Worm (Caenorhabditis elegans): Measurements from ENCODE around the gene lgc-41.

The lgc-41 gene

DNA sequence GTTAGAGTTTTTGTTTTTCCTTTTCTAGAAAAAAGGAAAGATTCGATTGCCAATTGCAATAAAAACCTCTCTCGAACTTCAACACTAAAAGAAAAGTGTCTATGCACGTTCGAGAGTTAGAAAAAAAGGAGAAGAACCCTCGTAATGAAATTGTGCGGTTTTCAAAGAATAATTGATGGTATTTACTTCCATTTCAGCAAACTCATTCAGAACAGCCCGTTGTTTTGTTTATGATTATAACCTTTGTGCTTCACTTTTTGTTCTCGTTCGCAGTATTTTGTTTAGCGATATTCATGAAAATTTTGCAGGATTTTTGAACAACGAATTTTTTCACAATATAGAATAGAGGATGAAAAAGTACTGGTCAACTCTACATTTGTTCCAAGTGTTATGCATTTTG lies at the start of gene lgc-41:
TSS of gene lgc-41 (plus strand) at position 301 of the 400 bp plus-strand sequence.
- TF ChIP-seq unc-39 (tag; optimal IDR thresholded peaks at IDR 0.05), result no peak
- TF ChIP-seq nfya-1 (tag; optimal IDR thresholded peaks at IDR 0.05; ENCODE audit: insufficient read depth), result no peak
- TF ChIP-seq ceh-16 (tag; optimal IDR thresholded peaks at IDR 0.05), result no peak
- no peak for TF ChIP-seq egl-5 (tag; optimal IDR thresholded peaks at IDR 0.05)
- no peak for TF ChIP-seq ztf-11 (tag; optimal IDR thresholded peaks at IDR 0.05)
- TF ChIP-seq egl-27 (tag; optimal IDR thresholded peaks at IDR 0.05), result no peak
- TF ChIP-seq skn-1 (tag; optimal IDR thresholded peaks at IDR 0.05), result no peak
- TF ChIP-seq ceh-82 (tag; optimal IDR thresholded peaks at IDR 0.05), result no peak
- no peak for TF ChIP-seq nhr-25 (tag; optimal IDR thresholded peaks at IDR 0.05)
- no peak for TF ChIP-seq nhr-12 (tag; optimal IDR thresholded peaks at IDR 0.05)
- TF ChIP-seq nhr-237 (tag; optimal IDR thresholded peaks at IDR 0.05), result no peak
- TF ChIP-seq ztf-4 (tag; optimal IDR thresholded peaks at IDR 0.05), result no peak
- TF ChIP-seq unc-62 (GFP tag; optimal IDR thresholded peaks at IDR 0.05), result no peak
- TF ChIP-seq hmg-11 (tag; optimal IDR thresholded peaks at IDR 0.05), result no peak
- TF ChIP-seq sea-2 (GFP tag; optimal IDR thresholded peaks at IDR 0.05), result no peak
- no peak for TF ChIP-seq fkh-10 (GFP tag; optimal IDR thresholded peaks at IDR 0.05)

DNA sequence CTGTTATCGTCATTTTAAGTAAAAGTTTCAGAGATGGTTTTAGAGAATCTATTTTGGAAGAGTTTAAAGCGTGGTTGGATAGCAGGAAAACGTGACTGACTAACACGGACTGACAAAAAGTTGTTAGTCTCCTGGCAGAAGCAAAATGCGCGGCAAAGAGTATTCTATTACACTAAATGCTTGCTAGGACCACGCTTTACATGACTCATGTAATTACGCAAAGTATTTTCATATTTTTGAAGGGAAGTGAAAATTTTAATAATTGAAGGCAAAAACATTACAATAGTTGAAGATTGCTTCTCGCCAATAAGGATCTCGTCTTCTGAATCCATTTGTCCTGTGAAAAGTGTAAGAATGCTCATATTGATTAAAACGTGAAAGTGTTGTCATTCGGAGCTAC lies 47.9 kb upstream of the lgc-41 start, which contains the start of gene gur-3:
TSS of gene gur-3 (minus strand) at position 101 of the 400 bp plus-strand sequence.
- no peak for TF ChIP-seq nhr-77 (tag; optimal IDR thresholded peaks at IDR 0.05)
- TF ChIP-seq lin-15B (tag; optimal IDR thresholded peaks at IDR 0.05), result no peak
- TF ChIP-seq daf-12 (tag; optimal IDR thresholded peaks at IDR 0.05), result no peak
- TF ChIP-seq pha-4 (tag; optimal IDR thresholded peaks at IDR 0.05), result no peak
- TF ChIP-seq nhr-11 (tag; optimal IDR thresholded peaks at IDR 0.05), result no peak
- no peak for TF ChIP-seq elt-2 (tag; optimal IDR thresholded peaks at IDR 0.05)
- TF ChIP-seq elt-3 (tag; optimal IDR thresholded peaks at IDR 0.05), result no peak
- TF ChIP-seq nhr-12 (tag; optimal IDR thresholded peaks at IDR 0.05), result no peak
- TF ChIP-seq ceh-82 (tag; optimal IDR thresholded peaks at IDR 0.05), result no peak
- no peak for TF ChIP-seq nhr-25 (tag; optimal IDR thresholded peaks at IDR 0.05)

DNA sequence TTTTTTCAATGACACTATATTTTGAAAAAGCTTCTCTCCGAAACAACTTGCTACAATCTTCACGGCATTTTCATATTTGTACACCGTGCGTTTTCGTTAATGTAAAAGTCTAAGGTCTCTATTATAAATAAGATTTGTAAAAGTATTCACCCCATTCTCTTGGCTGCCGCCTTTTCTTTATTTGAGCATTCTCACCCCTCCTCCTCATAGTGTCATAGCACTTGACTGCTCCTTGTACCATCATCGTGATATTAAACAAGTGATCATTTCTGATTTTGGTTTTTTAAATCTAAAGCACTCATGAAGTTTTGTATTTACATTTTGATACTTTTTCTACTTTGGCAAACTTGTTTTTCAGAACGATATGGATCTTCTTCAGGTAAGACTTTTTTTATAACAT lies 47.2 kb upstream of the lgc-41 start, which contains the start of gene ZC504.1:
TSS of gene ZC504.1 (plus strand) at position 301 of the 400 bp plus-strand sequence.
- no peak for TF ChIP-seq fkh-2 (tag; optimal IDR thresholded peaks at IDR 0.05)
- no peak for TF ChIP-seq fkh-10 (GFP tag; optimal IDR thresholded peaks at IDR 0.05)
- TF ChIP-seq ztf-4 (tag; optimal IDR thresholded peaks at IDR 0.05), result no peak
- no peak for TF ChIP-seq egl-5 (tag; optimal IDR thresholded peaks at IDR 0.05)

DNA sequence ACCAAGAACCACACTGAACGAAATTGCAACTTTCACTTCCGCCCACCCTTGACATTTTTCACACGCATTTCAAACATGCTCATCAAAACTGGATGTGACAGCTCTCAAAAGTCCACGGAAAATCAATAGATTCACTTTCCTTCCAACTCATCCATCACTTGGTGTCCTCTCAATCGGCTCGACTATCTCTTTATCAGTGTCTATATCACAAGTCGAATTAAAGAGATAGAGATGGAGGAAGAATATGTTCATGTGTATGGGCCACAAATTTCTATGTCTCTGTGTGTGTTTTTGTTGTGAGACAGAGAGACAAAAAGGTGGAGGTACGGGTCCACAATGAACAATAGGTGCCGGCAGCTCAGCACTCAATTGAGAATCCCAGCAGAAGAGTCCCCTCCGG lies 43.5 kb upstream of the lgc-41 start:
- TF ChIP-seq lin-15B (tag; optimal IDR thresholded peaks at IDR 0.05) (no peak), R02D3.7 (tag; optimal IDR thresholded peaks at IDR 0.05) (no peak), nhr-25 (tag; optimal IDR thresholded peaks at IDR 0.05) (no peak), aly-2 (tag; optimal IDR thresholded peaks at IDR 0.05) (no peak), egl-27 (tag; optimal IDR thresholded peaks at IDR 0.05) (no peak), nhr-77 (tag; optimal IDR thresholded peaks at IDR 0.05) (no peak)

DNA sequence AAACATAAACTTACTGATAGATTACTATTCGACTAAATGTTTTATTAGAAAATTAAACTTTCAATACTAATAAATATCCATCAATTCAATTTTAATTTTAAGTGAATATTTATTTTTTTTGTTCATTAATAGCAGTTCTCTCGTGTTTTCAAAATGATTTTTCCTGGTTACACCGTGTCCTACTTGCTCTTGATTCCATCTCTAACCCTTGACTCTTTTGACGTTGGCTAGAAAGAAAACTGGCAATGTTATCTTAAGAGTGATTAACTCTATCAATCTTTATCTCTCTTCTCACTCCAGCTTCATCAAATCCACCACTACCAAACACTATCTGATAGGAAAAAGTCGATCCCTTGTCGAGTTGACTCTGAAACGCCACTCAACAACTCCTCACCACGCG lies 41.6 kb upstream of the lgc-41 start, which contains the start of gene acr-8:
TSS of gene acr-8 (plus strand) at position 301 of the 400 bp plus-strand sequence.
- TF ChIP-seq fkh-2 (tag; optimal IDR thresholded peaks at IDR 0.05), result no peak
- TF ChIP-seq pha-4 (tag; optimal IDR thresholded peaks at IDR 0.05), result no peak
- TF ChIP-seq nhr-12 (tag; optimal IDR thresholded peaks at IDR 0.05), result no peak

DNA sequence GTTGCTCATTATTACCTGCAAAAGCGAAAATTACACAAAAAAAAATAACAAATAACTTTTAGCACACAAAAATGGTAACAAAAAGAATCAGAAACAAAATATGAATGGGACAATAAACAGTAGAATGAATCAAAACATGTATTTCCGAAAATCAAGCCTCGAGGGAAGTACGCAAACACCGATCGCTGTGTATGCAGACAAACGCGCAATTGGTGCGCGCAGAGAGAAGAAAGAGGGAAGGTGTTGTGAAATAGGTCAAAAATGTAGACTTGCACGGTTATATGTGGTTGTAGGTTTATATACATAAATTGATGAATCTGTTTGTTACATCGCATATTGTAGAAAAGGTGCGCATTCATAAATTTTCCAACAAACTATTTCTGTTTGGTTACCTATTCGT lies 34.3 kb upstream of the lgc-41 start, which contains the start of gene cdk-11.2:
TSS of gene cdk-11.2 (minus strand) at position 23 of the 400 bp plus-strand sequence.
- no peak for TF ChIP-seq nhr-67 (tag; optimal IDR thresholded peaks at IDR 0.05)
- no peak for TF ChIP-seq ama-1 (optimal IDR thresholded peaks at IDR 0.05)
- TF ChIP-seq nhr-25 (tag; optimal IDR thresholded peaks at IDR 0.05), result peak; percentile 89
- TF ChIP-seq elt-3 (tag; optimal IDR thresholded peaks at IDR 0.05), result no peak
- no peak for TF ChIP-seq fkh-2 (tag; optimal IDR thresholded peaks at IDR 0.05)
- no peak for TF ChIP-seq unc-62 (GFP tag; optimal IDR thresholded peaks at IDR 0.05)
- TF ChIP-seq pqm-1 (tag; optimal IDR thresholded peaks at IDR 0.05), result peak; percentile 6
- TF ChIP-seq jun-1 (tag; optimal IDR thresholded peaks at IDR 0.05), result peak; percentile 29
- TF ChIP-seq lin-39 (tag; optimal IDR thresholded peaks at IDR 0.05), result no peak
- TF ChIP-seq ceh-82 (tag; optimal IDR thresholded peaks at IDR 0.05), result no peak
- peak; percentile 44 for TF ChIP-seq lin-15B (tag; optimal IDR thresholded peaks at IDR 0.05)
- TF ChIP-seq hmg-11 (tag; optimal IDR thresholded peaks at IDR 0.05), result peak; percentile 72
- TF ChIP-seq R02D3.7 (tag; optimal IDR thresholded peaks at IDR 0.05), result peak; percentile 13
- TF ChIP-seq ztf-4 (tag; optimal IDR thresholded peaks at IDR 0.05), result no peak
- TF ChIP-seq egl-27 (tag; optimal IDR thresholded peaks at IDR 0.05), result no peak
- TF ChIP-seq mml-1 (tag; optimal IDR thresholded peaks at IDR 0.05), result no peak
- TF ChIP-seq ZK546.5 (tag; optimal IDR thresholded peaks at IDR 0.05), result no peak
- TF ChIP-seq eor-1 (tag; optimal IDR thresholded peaks at IDR 0.05), result no peak
- peak; percentile 80 for TF ChIP-seq nfya-1 (tag; optimal IDR thresholded peaks at IDR 0.05; ENCODE audit: insufficient read depth)
- no peak for TF ChIP-seq ceh-9 (tag; optimal IDR thresholded peaks at IDR 0.05)
- no peak for TF ChIP-seq fkh-10 (GFP tag; optimal IDR thresholded peaks at IDR 0.05)
- no peak for TF ChIP-seq ceh-28 (tag; optimal IDR thresholded peaks at IDR 0.05)
- peak; percentile 43 for TF ChIP-seq sea-2 (GFP tag; optimal IDR thresholded peaks at IDR 0.05)
- no peak for TF ChIP-seq unc-39 (tag; optimal IDR thresholded peaks at IDR 0.05)
- TF ChIP-seq nhr-237 (tag; optimal IDR thresholded peaks at IDR 0.05), result no peak
- TF ChIP-seq snpc-4 (tag; optimal IDR thresholded peaks at IDR 0.05), result peak; percentile 76
- TF ChIP-seq pha-4 (tag; optimal IDR thresholded peaks at IDR 0.05), result peak; percentile 78
- no peak for TF ChIP-seq aly-2 (tag; optimal IDR thresholded peaks at IDR 0.05)
- no peak for TF ChIP-seq elt-1 (tag; optimal IDR thresholded peaks at IDR 0.05)
- TF ChIP-seq nhr-77 (tag; optimal IDR thresholded peaks at IDR 0.05), result no peak
- no peak for TF ChIP-seq tbx-2 (tag; optimal IDR thresholded peaks at IDR 0.05)
- no peak for TF ChIP-seq ceh-16 (tag; optimal IDR thresholded peaks at IDR 0.05)
